Worm (Caenorhabditis elegans) whole organism, L3 larva: ENCODE results near the gene Y38H6C.18.

Source experiments
- nhr-23 ChIP-seq: fragments of 150-350 bp; optimal IDR thresholded peaks from 2 replicates; lab custom pipeline; 2014; ENCODE audit warnings: missing biosample characterization, missing genetic modification reagents, missing genetic modification characterization
- nhr-28 ChIP-seq: fragments of 150-350 bp; optimal IDR thresholded peaks from 2 replicates; lab custom pipeline; 2014; ENCODE audit warnings: missing biosample characterization, missing genetic modification characterization
- pha-4 ChIP-seq: fragments of 150-350 bp; optimal IDR thresholded peaks from 2 replicates; lab custom pipeline; 2014; ENCODE audit warnings: missing biosample characterization, missing genetic modification reagents, missing genetic modification characterization

DNA sequence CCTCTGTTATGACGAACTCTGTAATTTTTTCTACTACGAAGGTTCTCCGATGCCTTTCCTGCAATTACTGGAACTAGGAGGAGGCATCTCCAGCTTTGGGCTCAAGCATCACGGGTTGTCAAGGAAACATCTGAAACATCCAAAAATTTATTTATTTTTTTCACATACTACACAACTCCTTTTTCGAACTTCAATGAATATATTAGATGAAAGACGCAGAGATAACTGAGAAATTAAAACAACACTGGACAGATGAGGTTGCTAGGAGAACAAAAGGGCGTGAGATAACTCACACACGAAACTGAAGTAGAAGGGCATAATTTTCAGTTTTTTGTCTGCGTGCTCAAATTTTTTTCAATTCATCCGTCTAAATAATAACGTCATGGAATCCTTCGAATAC is 19.5 kb downstream of the Y38H6C.18 start, which contains the start of gene Y38H6C.13:
- TF ChIP-seq nhr-28 (tag; lab: Kevin White, UChicago) (no peak), pha-4 (tag; lab: Kevin White, UChicago) (no peak), nhr-23 (tag; lab: Kevin White, UChicago) (no peak)
